Worm (Caenorhabditis elegans) whole organism, L2 larva: ENCODE data around the gene C24H12.4.

ENCODE experiments used
- C34F6.9 ChIP-seq: fragments of 150-350 bp; optimal IDR thresholded peaks from 2 replicates; lab custom pipeline; 2014; ENCODE audit warnings: missing biosample characterization, missing genetic modification characterization
- R02D3.7 ChIP-seq: fragments of 150-350 bp; optimal IDR thresholded peaks from 2 replicates; lab custom pipeline; 2014; ENCODE audit warnings: missing biosample characterization, missing genetic modification characterization
- ZK546.5 ChIP-seq: sonication (generic microtip); optimal IDR thresholded peaks from 2 replicates; lab custom pipeline; 2017; ENCODE audit warnings: missing biosample characterization, missing genetic modification characterization
- aly-2 ChIP-seq: fragments of 150-350 bp; optimal IDR thresholded peaks from 2 replicates; lab custom pipeline; 2014; ENCODE audit warnings: missing biosample characterization, missing genetic modification characterization
- ama-1 ChIP-seq: fragments of 150-350 bp; optimal IDR thresholded peaks from 2 replicates; lab custom pipeline; 2018; ENCODE audit warnings: inconsistent platforms
- ceh-16 ChIP-seq: fragments of 150-350 bp; optimal IDR thresholded peaks from 2 replicates; lab custom pipeline; 2014; ENCODE audit warnings: missing biosample characterization, missing genetic modification characterization
- ceh-82 ChIP-seq: fragments of 150-350 bp; optimal IDR thresholded peaks from 2 replicates; lab custom pipeline; 2014; ENCODE audit warnings: missing biosample characterization, missing genetic modification characterization
- dmd-4 ChIP-seq: sonication (generic microtip); optimal IDR thresholded peaks from 2 replicates; lab custom pipeline; 2017; ENCODE audit warnings: missing biosample characterization, missing genetic modification characterization
- egl-27 ChIP-seq: sonication (generic microtip); optimal IDR thresholded peaks from 3 replicates; lab custom pipeline; 2017; ENCODE audit warnings: missing biosample characterization, missing genetic modification reagents, missing genetic modification characterization
- elt-3 ChIP-seq: sonication (generic microtip); optimal IDR thresholded peaks from 2 replicates; lab custom pipeline; 2017; ENCODE audit warnings: missing biosample characterization, missing genetic modification characterization
- fos-1 ChIP-seq: fragments of 150-350 bp; optimal IDR thresholded peaks from 2 replicates; lab custom pipeline; 2014; ENCODE audit warnings: missing biosample characterization, missing genetic modification characterization
- gmeb-1 ChIP-seq: fragments of 150-350 bp; optimal IDR thresholded peaks from 2 replicates; lab custom pipeline; 2014; ENCODE audit warnings: missing biosample characterization, missing genetic modification characterization
- lin-39 ChIP-seq: fragments of 150-350 bp; optimal IDR thresholded peaks from 2 replicates; lab custom pipeline; 2014; ENCODE audit warnings: missing biosample characterization, missing genetic modification reagents, missing genetic modification characterization
- lsy-2 ChIP-seq, 2 experiments: fragments of 150-350 bp in 1 of 2; sonication (generic microtip) in 1 of 2; optimal IDR thresholded peaks; 2 replicates each; lab custom pipeline; 2014 to 2017; ENCODE audit warnings: missing biosample characterization in 2 of 2, missing genetic modification characterization in 2 of 2
- mab-5 ChIP-seq: fragments of 150-350 bp; optimal IDR thresholded peaks from 2 replicates; lab custom pipeline; 2014; ENCODE audit warnings: missing biosample characterization, missing genetic modification characterization
- mbf-1 ChIP-seq: sonication (generic microtip); optimal IDR thresholded peaks from 2 replicates; lab custom pipeline; 2017; ENCODE audit warnings: missing biosample characterization, missing genetic modification characterization
- mdl-1 ChIP-seq, 2 experiments: fragments of 150-350 bp in 1 of 2; sonication (generic microtip) in 1 of 2; optimal IDR thresholded peaks; 2 replicates each; lab custom pipeline; 2017; ENCODE audit warnings: missing biosample characterization in 2 of 2, missing genetic modification characterization in 2 of 2
- nhr-11 ChIP-seq: fragments of 150-350 bp; optimal IDR thresholded peaks from 2 replicates; lab custom pipeline; 2014; ENCODE audit warnings: missing biosample characterization, missing genetic modification characterization
- nhr-12 ChIP-seq: fragments of 150-350 bp; optimal IDR thresholded peaks from 2 replicates; lab custom pipeline; 2014; ENCODE audit warnings: missing biosample characterization, missing genetic modification characterization
- nhr-129 ChIP-seq: fragments of 150-350 bp; optimal IDR thresholded peaks from 2 replicates; lab custom pipeline; 2014; ENCODE audit warnings: missing biosample characterization, missing genetic modification characterization
- nhr-21 ChIP-seq: fragments of 150-350 bp; optimal IDR thresholded peaks from 2 replicates; lab custom pipeline; 2014; ENCODE audit warnings: missing biosample characterization, missing genetic modification characterization
- nhr-23 ChIP-seq: fragments of 150-350 bp; optimal IDR thresholded peaks from 2 replicates; lab custom pipeline; 2014; ENCODE audit warnings: missing biosample characterization, missing genetic modification reagents, missing genetic modification characterization
- nhr-25 ChIP-seq: fragments of 150-350 bp; sonication (generic microtip); optimal IDR thresholded peaks from 3 replicates; lab custom pipeline; 2014; ENCODE audit warnings: missing biosample characterization, missing genetic modification characterization
- nhr-6 ChIP-seq: fragments of 150-350 bp; optimal IDR thresholded peaks from 2 replicates; lab custom pipeline; 2014; ENCODE audit warnings: missing biosample characterization, missing genetic modification characterization
- nhr-77 ChIP-seq: fragments of 150-350 bp; optimal IDR thresholded peaks from 2 replicates; lab custom pipeline; 2014; ENCODE audit warnings: missing biosample characterization, missing genetic modification characterization
- peb-1 ChIP-seq: fragments of 150-350 bp; optimal IDR thresholded peaks from 2 replicates; lab custom pipeline; 2014; ENCODE audit warnings: missing biosample characterization, missing genetic modification characterization
- sem-4 ChIP-seq: fragments of 150-350 bp; optimal IDR thresholded peaks from 2 replicates; lab custom pipeline; 2014; ENCODE audit warnings: missing biosample characterization, missing genetic modification reagents, missing genetic modification characterization
- skn-1 ChIP-seq: sonication (generic microtip); optimal IDR thresholded peaks from 2 replicates; lab custom pipeline; 2017; ENCODE audit warnings: missing biosample characterization, missing genetic modification characterization
- sma-3 ChIP-seq: sonication (generic microtip); optimal IDR thresholded peaks from 2 replicates; lab custom pipeline; 2016; ENCODE audit warnings: missing genetic modification reagents, missing genetic modification characterization, missing compliant biosample characterization
- sma-9 ChIP-seq, 2 experiments: fragments of 150-350 bp in 1 of 2; sonication (generic microtip) in 1 of 2; optimal IDR thresholded peaks; 2 replicates each; lab custom pipeline; 2014 to 2016; ENCODE audit warnings: missing genetic modification characterization in 2 of 2, mild to moderate bottlenecking in 1 of 2, missing biosample characterization in 1 of 2, missing compliant biosample characterization in 1 of 2, missing genetic modification reagents in 1 of 2, moderate library complexity in 1 of 2
- snpc-4 ChIP-seq: fragments of 150-350 bp; optimal IDR thresholded peaks from 2 replicates; lab custom pipeline; 2014; ENCODE audit warnings: missing biosample characterization, missing genetic modification characterization
- unc-39 ChIP-seq: fragments of 150-350 bp; optimal IDR thresholded peaks from 2 replicates; lab custom pipeline; 2014; ENCODE audit warnings: missing biosample characterization, missing genetic modification characterization
- unc-55 ChIP-seq: fragments of 150-350 bp; sonication (generic microtip); optimal IDR thresholded peaks from 3 replicates; lab custom pipeline; 2014; ENCODE audit warnings: missing biosample characterization, missing genetic modification reagents, missing genetic modification characterization
- unc-62 ChIP-seq: fragments of 150-350 bp; optimal IDR thresholded peaks from 2 replicates; lab custom pipeline; 2014; ENCODE audit warnings: missing biosample characterization, missing genetic modification reagents, missing genetic modification characterization
- zag-1 ChIP-seq: fragments of 150-350 bp; optimal IDR thresholded peaks from 2 replicates; lab custom pipeline; 2014; ENCODE audit warnings: missing biosample characterization, missing genetic modification characterization
- ztf-11 ChIP-seq: sonication (generic microtip); optimal IDR thresholded peaks from 2 replicates; lab custom pipeline; 2017; ENCODE audit warnings: missing biosample characterization, missing genetic modification characterization
- ztf-4 ChIP-seq: fragments of 150-350 bp; optimal IDR thresholded peaks from 2 replicates; lab custom pipeline; 2014; ENCODE audit warnings: missing biosample characterization, missing genetic modification characterization

Gene C24H12.4

ce11 chrII:401211-401610, 9.8 kb upstream of the C24H12.4 start (continued):
- TF ChIP-seq mbf-1 (tag; lab: Kevin White, UChicago) (no peak), R02D3.7 (tag; lab: Kevin White, UChicago) (no peak), nhr-129 (tag; lab: Kevin White, UChicago) (peak; percentile 35), mab-5 (tag; lab: Kevin White, UChicago) (peak; percentile 8), nhr-25 (tag; lab: Kevin White, UChicago) (no peak), ceh-82 (no peak), gmeb-1 (tag; lab: Kevin White, UChicago) (no peak), lin-39 (tag; lab: Kevin White, UChicago) (no peak), zag-1 (tag; lab: Kevin White, UChicago) (peak; percentile 49), peb-1 (no peak), unc-62 (GFP tag; lab: Kevin White, UChicago) (no peak), lsy-2 (tag; optimal IDR thresholded peaks at IDR 0.05; lab: Kevin White, UChicago) (peak in 1 of 2 experiments; percentile 47), snpc-4 (no peak), unc-39 (tag; lab: Kevin White, UChicago) (no peak), unc-55 (peak; percentile 61), ceh-16 (no peak), nhr-12 (tag; lab: Kevin White, UChicago) (no peak)

- no peak for TF ChIP-seq ama-1 (lab: Kevin White, UChicago)
- peak; percentile 69 for TF ChIP-seq fos-1
Measured at ce11 chrII:402435-402834, 8.6 kb upstream of the C24H12.4 start, which contains the start of gene clec-10. Gene clec-10, plus strand, starts transcription at chrII:402678.

DNA sequence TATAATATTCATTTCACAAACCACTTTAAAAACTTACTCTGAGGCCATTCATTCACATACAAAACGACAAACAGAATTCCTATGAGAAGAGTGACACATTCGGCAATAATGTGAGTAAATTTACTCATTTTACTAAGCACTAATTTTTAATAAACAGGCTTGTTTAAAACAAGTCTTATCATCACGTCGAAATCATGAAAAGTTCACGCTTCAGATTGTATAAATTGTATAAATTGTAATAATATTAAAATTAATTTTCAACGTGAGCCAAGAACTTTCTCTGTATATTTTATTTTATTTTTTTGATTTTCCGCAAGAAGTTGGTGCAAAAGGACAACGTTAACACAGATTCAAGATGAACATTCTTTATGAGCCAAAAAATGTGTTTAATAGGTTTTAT, 7.8 kb downstream of the C24H12.4 start, which contains the start of gene C24H12.6:
Gene C24H12.6, minus strand, starts transcription at position 101 of the 400 bp plus-strand sequence.
- no peak for TF ChIP-seq ceh-16
- TF ChIP-seq skn-1 (tag; lab: Kevin White, UChicago), result no peak
- no peak for TF ChIP-seq mdl-1 (tag; optimal IDR thresholded peaks at IDR 0.05; lab: Kevin White, UChicago)
- no peak for TF ChIP-seq C34F6.9 (tag; lab: Kevin White, UChicago)
- TF ChIP-seq ama-1 (lab: Kevin White, UChicago), result no peak
- no peak for TF ChIP-seq ztf-4 (tag; lab: Kevin White, UChicago)
- no peak for TF ChIP-seq nhr-25 (tag; lab: Kevin White, UChicago)
- TF ChIP-seq ZK546.5 (tag; lab: Kevin White, UChicago), result no peak
- TF ChIP-seq ztf-11, result no peak
- TF ChIP-seq peb-1, result no peak
- no peak for TF ChIP-seq sem-4
- no peak for TF ChIP-seq egl-27

ce11 chrII:423086-423485, 12.1 kb downstream of the C24H12.4 start, which contains the start of gene C24H12.8:
Gene C24H12.8, minus strand, starts transcription at chrII:423186.
- TF ChIP-seq sma-3 (GFP tag; lab: Kevin White, UChicago) (no peak), nhr-77 (tag; lab: Kevin White, UChicago) (no peak), nhr-23 (no peak), sma-9 (GFP tag; optimal IDR thresholded peaks at IDR 0.05; lab: Kevin White, UChicago) (no peak), sma-9 (tag; optimal IDR thresholded peaks at IDR 0.05; lab: Kevin White, UChicago) (no peak), nhr-129 (tag; lab: Kevin White, UChicago) (no peak), nhr-21 (tag; lab: Kevin White, UChicago) (no peak)

ce11 chrII:437279-437678, 26.3 kb downstream of the C24H12.4 start:
- TF ChIP-seq nhr-129 (tag; lab: Kevin White, UChicago) (no peak), aly-2 (tag; lab: Kevin White, UChicago) (no peak), nhr-23 (no peak), peb-1 (no peak), unc-62 (GFP tag; lab: Kevin White, UChicago) (no peak), elt-3 (tag; lab: Kevin White, UChicago) (no peak), nhr-11 (no peak), dmd-4 (tag; lab: Kevin White, UChicago) (no peak), nhr-25 (tag; lab: Kevin White, UChicago) (no peak), ceh-16 (no peak), nhr-12 (tag; lab: Kevin White, UChicago) (no peak), C34F6.9 (tag; lab: Kevin White, UChicago) (no peak), nhr-6 (tag; lab: Kevin White, UChicago) (no peak), zag-1 (tag; lab: Kevin White, UChicago) (no peak)
